Fruit fly (Drosophila melanogaster): ENCODE measurements around the gene Ndc80.

Ndc80 gene

dm6 chrX:13639998-13640691, 28.3 kb upstream of the Ndc80 start (continued):
- TF ChIP-seq Fer1 (GFP tag; optimal IDR thresholded peaks at IDR 0.05): peak; percentile 99
- TF ChIP-seq Sry-δ (GFP tag; optimal IDR thresholded peaks at IDR 0.05): peak; percentile 77
- TF ChIP-seq Lim3 (GFP tag; IDR thresholded peaks at IDR 0.05): peak; percentile 97
- peak; percentile 97 for TF ChIP-seq CG15601 (tag; optimal IDR thresholded peaks at IDR 0.05)
- TF ChIP-seq CG4730 (GFP tag; IDR thresholded peaks at IDR 0.05): peak; percentile 99
- peak; percentile 99 for TF ChIP-seq CG32772 (GFP tag; IDR thresholded peaks at IDR 0.05)
- peak; percentile 99 for TF ChIP-seq CG4424 (GFP tag; optimal IDR thresholded peaks at IDR 0.05)
- peak; percentile 96 for TF ChIP-seq CG10431 (GFP tag; optimal IDR thresholded peaks at IDR 0.05)
- peak; percentile 98 for TF ChIP-seq CG2875 (GFP tag; optimal IDR thresholded peaks at IDR 0.05)
- peak; percentile 98 for TF ChIP-seq btn (GFP tag; optimal IDR thresholded peaks at IDR 0.05)
- peak; percentile 98 for TF ChIP-seq crc (GFP tag; optimal IDR thresholded peaks at IDR 0.05)
- TF ChIP-seq tll (GFP tag; optimal IDR thresholded peaks at IDR 0.05): peak in 1 of 2 experiments; percentile 39
- peak; percentile 99 for TF ChIP-seq ken (GFP tag; IDR thresholded peaks at IDR 0.05)
- TF ChIP-seq ap (GFP tag; IDR thresholded peaks at IDR 0.05): peak; percentile 98
- TF ChIP-seq CG1832 (GFP tag; optimal IDR thresholded peaks at IDR 0.05): no peak
- peak; percentile 99 for TF ChIP-seq sob (GFP tag; IDR thresholded peaks at IDR 0.05)
- TF ChIP-seq HHEX (GFP tag; optimal IDR thresholded peaks at IDR 0.05): peak; percentile 99
- TF ChIP-seq CG7357 (GFP tag; IDR thresholded peaks at IDR 0.05): peak; percentile 96
- peak; percentile 98 for TF ChIP-seq tup (GFP tag; optimal IDR thresholded peaks at IDR 0.05)
- TF ChIP-seq CG10321 (GFP tag; IDR thresholded peaks at IDR 0.05): peak; percentile 88
- TF ChIP-seq sens-2 (GFP tag; IDR thresholded peaks at IDR 0.05): peak; percentile 98
- TF ChIP-seq trh (GFP tag; optimal IDR thresholded peaks at IDR 0.05): peak; percentile 94
- peak; percentile 99 for TF ChIP-seq gro (GFP tag; optimal IDR thresholded peaks at IDR 0.05)
- TF ChIP-seq br (optimal IDR thresholded peaks at IDR 0.05): no peak
- peak; percentile 98 for TF ChIP-seq Ravus (GFP tag; IDR thresholded peaks at IDR 0.05)
- peak; percentile 96 for TF ChIP-seq toy (GFP tag; IDR thresholded peaks at IDR 0.05)
- peak; percentile 93 for TF ChIP-seq CG31441 (GFP tag; IDR thresholded peaks at IDR 0.05)
- TF ChIP-seq Dbx (GFP tag; IDR thresholded peaks at IDR 0.05): peak; percentile 98
- TF ChIP-seq CG14441 (GFP tag; IDR thresholded peaks at IDR 0.05): peak; percentile 99
- peak; percentile 97 for TF ChIP-seq CG8765 (GFP tag; IDR thresholded peaks at IDR 0.05)
- TF ChIP-seq CG12071 (GFP tag; optimal IDR thresholded peaks at IDR 0.05): peak; percentile 99
- peak; percentile 97 for TF ChIP-seq CG18619 (GFP tag; optimal IDR thresholded peaks at IDR 0.05)
- no peak for TF ChIP-seq HLHmδ (GFP tag; optimal IDR thresholded peaks at IDR 0.05)
- peak; percentile 98 for TF ChIP-seq CG1529 (GFP tag; optimal IDR thresholded peaks at IDR 0.05)
- TF ChIP-seq rib (GFP tag; IDR thresholded peaks at IDR 0.05): peak; percentile 98
- TF ChIP-seq aop (GFP tag; IDR thresholded peaks at IDR 0.05): peak; percentile 95
- peak; percentile 98 for TF ChIP-seq CG12104 (GFP tag; optimal IDR thresholded peaks at IDR 0.05)
- TF ChIP-seq CG31388 (GFP tag; optimal IDR thresholded peaks at IDR 0.05): peak; percentile 97
- TF ChIP-seq CG10543 (GFP tag; optimal IDR thresholded peaks at IDR 0.05): peak; percentile 98
- TF ChIP-seq crol (GFP tag; IDR thresholded peaks at IDR 0.05): peak; percentile 79
- TF ChIP-seq CG13894 (tag; optimal IDR thresholded peaks at IDR 0.05): peak; percentile 96
- peak; percentile 82 for TF ChIP-seq CG7928 (GFP tag; optimal IDR thresholded peaks at IDR 0.05)
- peak; percentile 98 for TF ChIP-seq fd3F (GFP tag; optimal IDR thresholded peaks at IDR 0.05)
- TF ChIP-seq al (GFP tag; IDR thresholded peaks at IDR 0.05): peak; percentile 98
- no peak for TF ChIP-seq fru (optimal IDR thresholded peaks at IDR 0.05)
- TF ChIP-seq CG17912 (GFP tag; optimal IDR thresholded peaks at IDR 0.05): peak; percentile 92
- TF ChIP-seq CG4707 (GFP tag; optimal IDR thresholded peaks at IDR 0.05): peak; percentile 98
- TF ChIP-seq lov (optimal IDR thresholded peaks at IDR 0.05): no peak
- peak; percentile 99 for TF ChIP-seq lov (GFP tag; IDR thresholded peaks at IDR 0.05)
- peak; percentile 99 for TF ChIP-seq CG11456 (GFP tag; IDR thresholded peaks at IDR 0.05)
- TF ChIP-seq YL-1 (GFP tag; optimal IDR thresholded peaks at IDR 0.05): peak; percentile 96
